Fruit fly (Drosophila melanogaster) whole organism, wandering third instar larva: ENCODE results near the gene Tmtc1.

Experiments used
- Abd-B ChIP-seq: fragments of >200 bp; optimal IDR thresholded peaks from 2 replicates; lab custom pipeline; 2017; ENCODE audit warnings: missing biosample characterization, missing genetic modification characterization
- CG32264 ChIP-seq: fragments of 200-800 bp; sonication (Bioruptor generic); optimal IDR thresholded peaks from 2 replicates; lab custom pipeline; 2016; ENCODE audit warnings: missing biosample characterization, missing genetic modification characterization
- CG9705 ChIP-seq: fragments of 200-800 bp; sonication (Bioruptor generic); optimal IDR thresholded peaks from 2 replicates; lab custom pipeline; 2018; ENCODE audit warnings: missing biosample characterization, mild to moderate bottlenecking, missing genetic modification characterization
- CrebA ChIP-seq: fragments of 200-800 bp; sonication (Bioruptor generic); optimal IDR thresholded peaks from 2 replicates; lab custom pipeline; 2016; ENCODE audit warnings: missing biosample characterization, mild to moderate bottlenecking, missing genetic modification characterization, borderline replicate concordance
- Dfd ChIP-seq: fragments of >200 bp; optimal IDR thresholded peaks from 2 replicates; lab custom pipeline; 2017; ENCODE audit warnings: missing biosample characterization, missing genetic modification characterization
- Dif ChIP-seq: fragments of 200-275, 200-300 bp; sonication (Bioruptor generic); optimal IDR thresholded peaks from 2 replicates; lab custom pipeline; 2018; ENCODE audit warnings: missing biosample characterization, missing genetic modification characterization; ENCODE audit not compliant: partially characterized antibody
- GATAd ChIP-seq: sonication (Bioruptor generic); optimal IDR thresholded peaks from 2 replicates; lab custom pipeline; 2016; ENCODE audit warnings: missing biosample characterization, missing genetic modification characterization
- HLH106 ChIP-seq: fragments of 200-800 bp; optimal IDR thresholded peaks from 3 replicates; lab custom pipeline; 2019; ENCODE audit warnings: missing biosample characterization, mild to moderate bottlenecking, missing genetic modification characterization, moderate library complexity
- Hnf4 ChIP-seq: fragments of 200-800 bp; sonication (Bioruptor generic); optimal IDR thresholded peaks from 2 replicates; lab custom pipeline; 2016; ENCODE audit warnings: missing biosample characterization, mild to moderate bottlenecking, missing genetic modification characterization
- Hr78 ChIP-seq: fragments of >200 bp; optimal IDR thresholded peaks from 2 replicates; lab custom pipeline; 2017; ENCODE audit warnings: missing biosample characterization, missing genetic modification characterization
- Hr83 ChIP-seq: fragments of 200-300 bp; sonication (Bioruptor generic); optimal IDR thresholded peaks from 2 replicates; lab custom pipeline; 2016; ENCODE audit warnings: missing biosample characterization, mild to moderate bottlenecking, missing genetic modification characterization, moderate library complexity; ENCODE audit not compliant: poor library complexity, severe bottlenecking
- Jra ChIP-seq: sonication (Bioruptor generic); optimal IDR thresholded peaks from 2 replicates; lab custom pipeline; 2016; ENCODE audit warnings: missing biosample characterization, missing genetic modification characterization
- Mio ChIP-seq: sonication (Bioruptor generic); optimal IDR thresholded peaks from 2 replicates; lab custom pipeline; 2016; ENCODE audit warnings: missing biosample characterization, missing genetic modification characterization
- Myc ChIP-seq: fragments of >200 bp; optimal IDR thresholded peaks from 2 replicates; lab custom pipeline; 2017
- N ChIP-seq: fragments of >200 bp; optimal IDR thresholded peaks from 2 replicates; lab custom pipeline; 2018; ENCODE audit warnings: missing biosample characterization, missing external identifiers, missing genetic modification characterization
- OdsH ChIP-seq: fragments of 200-800 bp; sonication (Bioruptor generic); optimal IDR thresholded peaks from 2 replicates; lab custom pipeline; 2016; ENCODE audit warnings: missing biosample characterization, mild to moderate bottlenecking, missing genetic modification characterization
- Rel ChIP-seq, 2 experiments: fragments of 200-800 bp; sonication (Bioruptor generic) in 1 of 2; optimal IDR thresholded peaks; 2 replicates in 1 of 2; 3 replicates in 1 of 2; lab custom pipeline; 2016 to 2019; ENCODE audit warnings: mild to moderate bottlenecking in 2 of 2, missing biosample characterization in 2 of 2, missing genetic modification characterization in 2 of 2, moderate library complexity in 1 of 2
- Sp1 ChIP-seq: fragments of 200-800 bp; sonication (Bioruptor generic); optimal IDR thresholded peaks from 3 replicates; lab custom pipeline; 2019; ENCODE audit warnings: missing biosample characterization, mild to moderate bottlenecking, missing genetic modification characterization, moderate library complexity
- Vsx2 ChIP-seq: fragments of 200-300, 225-300 bp; sonication (Bioruptor generic); optimal IDR thresholded peaks from 2 replicates; lab custom pipeline; 2018; ENCODE audit warnings: missing biosample characterization, missing genetic modification characterization; ENCODE audit not compliant: partially characterized antibody
- br ChIP-seq: fragments of 200-800 bp; sonication (Bioruptor generic); optimal IDR thresholded peaks from 2 replicates; lab custom pipeline; 2016; ENCODE audit warnings: missing biosample characterization, missing genetic modification characterization
- brk ChIP-seq: fragments of 200-800 bp; sonication (Bioruptor generic); optimal IDR thresholded peaks from 2 replicates; lab custom pipeline; 2016; ENCODE audit warnings: missing biosample characterization, mild to moderate bottlenecking, missing genetic modification characterization
- dl ChIP-seq, 2 experiments: fragments of 175-275, 200-275 bp in 1 of 2; fragments of 200-275 bp in 1 of 2; sonication (Bioruptor generic); optimal IDR thresholded peaks; lab custom pipeline; 2018; ENCODE audit warnings: mild to moderate bottlenecking in 2 of 2, missing biosample characterization in 2 of 2, missing genetic modification characterization in 2 of 2, moderate library complexity in 2 of 2; ENCODE audit not compliant: partially characterized antibody in 2 of 2, insufficient read depth in 1 of 2
- dmrt93B ChIP-seq: fragments of 200-800 bp; sonication (Bioruptor generic); optimal IDR thresholded peaks from 2 replicates; lab custom pipeline; 2018; ENCODE audit warnings: missing biosample characterization, mild to moderate bottlenecking, missing genetic modification characterization
- dsf ChIP-seq: sonication (Bioruptor generic); optimal IDR thresholded peaks from 2 replicates; lab custom pipeline; 2016; ENCODE audit warnings: missing biosample characterization, missing genetic modification characterization, borderline replicate concordance
- ey ChIP-seq: fragments of 200-800 bp; sonication (Bioruptor generic); optimal IDR thresholded peaks from 2 replicates; lab custom pipeline; 2016; ENCODE audit warnings: missing biosample characterization, missing genetic modification characterization
- foxo ChIP-seq, 2 experiments: fragments of 200-800 bp; sonication (Bioruptor generic); optimal IDR thresholded peaks; 2 replicates in 1 of 2; 3 replicates in 1 of 2; lab custom pipeline; 2016 to 2017; ENCODE audit warnings: missing biosample characterization in 2 of 2, missing genetic modification characterization in 2 of 2
- fru ChIP-seq: fragments of 200-800 bp; sonication (Bioruptor generic); optimal IDR thresholded peaks from 3 replicates; lab custom pipeline; 2016; ENCODE audit warnings: missing biosample characterization, mild to moderate bottlenecking, missing genetic modification characterization
- h ChIP-seq: fragments of 200-800 bp; sonication (Bioruptor generic); optimal IDR thresholded peaks from 3 replicates; lab custom pipeline; 2016; ENCODE audit warnings: missing biosample characterization, mild to moderate bottlenecking, missing genetic modification characterization
- jim ChIP-seq: fragments of 175-275, 200-325 bp; sonication (Bioruptor generic); optimal IDR thresholded peaks from 2 replicates; lab custom pipeline; 2016; ENCODE audit warnings: missing biosample characterization, mild to moderate bottlenecking, missing genetic modification characterization
- lola ChIP-seq: fragments of >200 bp; optimal IDR thresholded peaks from 2 replicates; lab custom pipeline; 2017; ENCODE audit warnings: missing biosample characterization, missing genetic modification characterization
- pan ChIP-seq: fragments of >200 bp; optimal IDR thresholded peaks from 2 replicates; lab custom pipeline; 2017
- psq ChIP-seq: fragments of 200-800 bp; sonication (Bioruptor generic); optimal IDR thresholded peaks from 3 replicates; lab custom pipeline; 2017; ENCODE audit warnings: missing biosample characterization, mild to moderate bottlenecking, missing genetic modification characterization, moderate library complexity
- rgr ChIP-seq: fragments of 200-800 bp; sonication (Bioruptor generic); optimal IDR thresholded peaks from 3 replicates; lab custom pipeline; 2016; ENCODE audit warnings: missing biosample characterization, mild to moderate bottlenecking, missing genetic modification characterization
- sage ChIP-seq: fragments of 200-800 bp; sonication (Bioruptor generic); optimal IDR thresholded peaks from 2 replicates; lab custom pipeline; 2016; ENCODE audit warnings: missing biosample characterization, mild to moderate bottlenecking, missing genetic modification characterization
- sv ChIP-seq: fragments of 200-800 bp; sonication (Bioruptor generic); optimal IDR thresholded peaks from 3 replicates; lab custom pipeline; 2016; ENCODE audit warnings: missing biosample characterization, missing genetic modification characterization
- tai ChIP-seq: sonication (Bioruptor generic); optimal IDR thresholded peaks from 2 replicates; lab custom pipeline; 2016; ENCODE audit warnings: missing biosample characterization, missing genetic modification characterization
- usp ChIP-seq: fragments of >200 bp; optimal IDR thresholded peaks from 2 replicates; lab custom pipeline; 2017; ENCODE audit warnings: missing biosample characterization, missing genetic modification characterization
- woc ChIP-seq: sonication (Bioruptor generic); optimal IDR thresholded peaks from 2 replicates; lab custom pipeline; 2016; ENCODE audit warnings: missing biosample characterization, mild to moderate bottlenecking, missing genetic modification characterization

Gene Tmtc1

DNA sequence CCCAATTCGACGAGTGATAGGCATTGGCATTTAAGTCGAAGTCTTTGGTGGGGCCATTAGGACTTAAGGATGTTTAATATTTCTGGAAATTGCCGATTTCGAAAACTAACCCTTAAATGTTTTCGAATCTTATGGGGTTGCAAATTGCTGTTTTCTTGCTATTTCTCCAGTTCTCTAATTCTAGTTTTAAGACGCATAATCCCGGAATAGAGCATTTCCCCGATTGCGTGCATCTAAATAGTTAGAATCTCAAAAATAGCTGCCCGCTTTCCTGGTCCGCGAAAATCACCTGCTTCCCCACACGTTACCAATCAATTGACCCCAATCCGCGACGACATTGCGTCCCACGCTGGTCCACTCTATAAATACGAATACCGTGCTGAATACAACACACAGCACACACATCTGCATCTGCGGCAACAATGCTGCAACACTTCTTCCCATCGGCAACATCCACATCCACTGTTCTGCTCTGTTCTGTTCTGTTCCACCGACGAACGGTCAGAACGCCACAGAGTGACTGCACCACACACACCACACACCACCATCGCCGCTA, 74.4 kb downstream of the Tmtc1 start, which contains the start of gene Bacc:
TSS of gene Bacc (plus strand) at position 542 of the 556 bp plus-strand sequence.
- TF ChIP-seq br (GFP tag; lab: Kevin White, UChicago) (peak; percentile 97), GATAd (GFP tag; lab: Kevin White, UChicago) (no peak), Vsx2 (GFP tag; lab: Kevin White, UChicago) (no peak), Rel (GFP tag; optimal IDR thresholded peaks at IDR 0.05; lab: Kevin White, UChicago) (peak; percentile 85), Rel (tag; optimal IDR thresholded peaks at IDR 0.05; lab: Kevin White, UChicago) (peak; percentile 25), sage (GFP tag; lab: Kevin White, UChicago) (peak; percentile 85), dl (GFP tag; optimal IDR thresholded peaks at IDR 0.05; lab: Kevin White, UChicago; ENCODE audit: insufficient read depth in 1 of 2, partially characterized antibody in 2 of 2) (peak; percentile 12 to 28), woc (GFP tag; lab: Kevin White, UChicago) (peak; percentile 92), Sp1 (GFP tag; lab: Kevin White, UChicago) (peak; percentile 98), jim (no peak), Dfd (peak; percentile 76), Myc (no peak), Jra (GFP tag; lab: Kevin White, UChicago) (peak; percentile 90), rgr (GFP tag; lab: Kevin White, UChicago) (peak; percentile 95), dmrt93B (GFP tag; lab: Kevin White, UChicago) (peak; percentile 96), foxo (GFP tag; optimal IDR thresholded peaks at IDR 0.05; lab: Kevin White, UChicago) (peak; percentile 89 to 98), brk (peak; percentile 40), usp (GFP tag; lab: Kevin White, UChicago) (no peak), Dif (GFP tag; lab: Kevin White, UChicago) (peak; percentile 61), CrebA (no peak), Hnf4 (GFP tag; lab: Kevin White, UChicago) (peak; percentile 81), N (GFP tag; lab: Kevin White, UChicago) (peak; percentile 12), Mio (GFP tag; lab: Kevin White, UChicago) (peak; percentile 76), Hr83 (GFP tag; lab: Kevin White, UChicago) (peak; percentile 87), fru (GFP tag; lab: Kevin White, UChicago) (peak; percentile 98), pan (lab: Kevin White, UChicago) (no peak), HLH106 (tag; lab: Kevin White, UChicago) (peak; percentile 96), Hr78 (GFP tag; lab: Kevin White, UChicago) (no peak), h (GFP tag; lab: Kevin White, UChicago) (peak; percentile 96), Abd-B (no peak), ey (peak; percentile 97), CG9705 (GFP tag; lab: Kevin White, UChicago) (peak; percentile 92), tai (no peak), lola (GFP tag; lab: Kevin White, UChicago) (no peak), OdsH (peak; percentile 98), psq (GFP tag; lab: Kevin White, UChicago) (peak; percentile 93), dsf (GFP tag; lab: Kevin White, UChicago) (peak; percentile 65), sv (peak; percentile 81), CG32264 (peak; percentile 82)

- TF ChIP-seq woc (GFP tag; lab: Kevin White, UChicago): no peak
- TF ChIP-seq br (GFP tag; lab: Kevin White, UChicago): peak; percentile 61
- TF ChIP-seq sage (GFP tag; lab: Kevin White, UChicago): peak; percentile 80
- TF ChIP-seq Hnf4 (GFP tag; lab: Kevin White, UChicago): peak; percentile 78
- TF ChIP-seq Dfd: no peak
- no peak for TF ChIP-seq dmrt93B (GFP tag; lab: Kevin White, UChicago)
- peak; percentile 20 for TF ChIP-seq OdsH
- TF ChIP-seq sv: peak; percentile 54
- TF ChIP-seq CG32264: peak; percentile 64
- peak; percentile 27 for TF ChIP-seq psq (GFP tag; lab: Kevin White, UChicago)
- TF ChIP-seq foxo (GFP tag; optimal IDR thresholded peaks at IDR 0.05; lab: Kevin White, UChicago): peak; percentile 38 to 47
- peak; percentile 98 to 99 for TF ChIP-seq dl (GFP tag; optimal IDR thresholded peaks at IDR 0.05; lab: Kevin White, UChicago; ENCODE audit: insufficient read depth in 1 of 2, partially characterized antibody in 2 of 2)
- peak; percentile 66 for TF ChIP-seq Rel (GFP tag; optimal IDR thresholded peaks at IDR 0.05; lab: Kevin White, UChicago)
- peak; percentile 63 for TF ChIP-seq Rel (tag; optimal IDR thresholded peaks at IDR 0.05; lab: Kevin White, UChicago)
- TF ChIP-seq CrebA: no peak
- no peak for TF ChIP-seq lola (GFP tag; lab: Kevin White, UChicago)
- TF ChIP-seq usp (GFP tag; lab: Kevin White, UChicago): no peak
- peak; percentile 66 for TF ChIP-seq fru (GFP tag; lab: Kevin White, UChicago)
- TF ChIP-seq Sp1 (GFP tag; lab: Kevin White, UChicago): peak; percentile 87
- TF ChIP-seq HLH106 (tag; lab: Kevin White, UChicago): peak; percentile 59
- TF ChIP-seq jim: peak; percentile 49
- TF ChIP-seq N (GFP tag; lab: Kevin White, UChicago): no peak
- TF ChIP-seq h (GFP tag; lab: Kevin White, UChicago): peak; percentile 79
- peak; percentile 35 for TF ChIP-seq ey
- peak; percentile 47 for TF ChIP-seq dsf (GFP tag; lab: Kevin White, UChicago)
- peak; percentile 43 for TF ChIP-seq Jra (GFP tag; lab: Kevin White, UChicago)
- peak; percentile 62 for TF ChIP-seq rgr (GFP tag; lab: Kevin White, UChicago)
- TF ChIP-seq Myc: no peak
- peak; percentile 100 for TF ChIP-seq Dif (GFP tag; lab: Kevin White, UChicago)
- TF ChIP-seq pan (lab: Kevin White, UChicago): no peak
- TF ChIP-seq Mio (GFP tag; lab: Kevin White, UChicago): no peak
- TF ChIP-seq Vsx2 (GFP tag; lab: Kevin White, UChicago): no peak
- no peak for TF ChIP-seq Hr78 (GFP tag; lab: Kevin White, UChicago)
- peak; percentile 44 for TF ChIP-seq brk
- no peak for TF ChIP-seq GATAd (GFP tag; lab: Kevin White, UChicago)
- TF ChIP-seq CG9705 (GFP tag; lab: Kevin White, UChicago): no peak
Measured at dm6 chr2L:2752460-2753411, 75.2 kb downstream of the Tmtc1 start, which contains the start of gene Pgk. Gene Pgk (minus strand): TSS chr2L:2753068.
